Fruit fly (Drosophila melanogaster) whole organism, adult: ENCODE data around the gene CG43291.

Source experiments
- Mnt ChIP-seq: fragments of 200-800 bp; sonication (Bioruptor generic); optimal IDR thresholded peaks from 2 replicates; lab custom pipeline; 2016; ENCODE audit warnings: missing biosample characterization, mild to moderate bottlenecking, missing genetic modification characterization
- kay ChIP-seq: fragments of 200-800 bp; sonication (Bioruptor generic); peaks from one replicate; lab custom pipeline; 2016; ENCODE audit warnings: missing biosample characterization, missing genetic modification characterization, borderline replicate concordance

DNA sequence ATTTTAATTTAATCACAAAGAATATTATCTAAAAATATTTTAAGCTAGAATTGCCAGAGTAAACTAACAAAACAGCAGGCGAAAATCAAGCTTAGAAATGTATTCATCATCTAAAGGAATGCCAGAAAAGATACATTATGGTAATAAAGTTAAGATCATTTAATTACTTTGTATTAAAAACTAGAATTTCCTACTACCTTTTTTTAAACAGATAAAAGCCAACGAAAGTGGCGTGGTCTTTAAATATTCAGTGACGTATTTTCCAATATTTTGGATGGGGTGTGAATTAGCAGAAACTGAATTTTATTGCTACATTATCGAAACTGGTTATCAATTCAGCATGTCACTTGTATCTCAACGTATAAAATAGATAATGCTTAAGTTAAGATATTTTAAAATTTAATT lies 47.8 kb upstream of the CG43291 start:
- TF ChIP-seq Mnt (GFP tag; lab: Kevin White, UChicago) (no peak), kay (GFP tag; lab: Kevin White, UChicago) (no peak)
